Fruit fly (Drosophila melanogaster): ENCODE results near the gene RpS14b.
A peak's percentile ranks its signal among the peaks of the same experiment; 100 is the strongest.

Gene RpS14b

dm6 chrX:7946858-7947313 lies 12.2 kb downstream of the RpS14b start, which contains the start of gene orion (continued):
- TF ChIP-seq CG1024 (GFP tag; IDR thresholded peaks at IDR 0.05) (no peak), zfh1 (GFP tag; IDR thresholded peaks at IDR 0.05) (0 out of 3 replicates have a peak, but pooled peaks have one; percentile 25), H15 (GFP tag; IDR thresholded peaks at IDR 0.05) (no peak), CG9932 (GFP tag; IDR thresholded peaks at IDR 0.05) (peak; percentile 58), lbe (GFP tag; optimal IDR thresholded peaks at IDR 0.05) (no peak), CG17802 (tag; optimal IDR thresholded peaks at IDR 0.05) (no peak), Doc2 (GFP tag; IDR thresholded peaks at IDR 0.05) (no peak), mirr (GFP tag; optimal IDR thresholded peaks at IDR 0.05) (peak; percentile 52), Rx (GFP tag; IDR thresholded peaks at IDR 0.05) (no peak), toy (GFP tag; IDR thresholded peaks at IDR 0.05) (no peak), CG3281 (GFP tag; optimal IDR thresholded peaks at IDR 0.05) (no peak), zen2 (GFP tag; IDR thresholded peaks at IDR 0.05; ENCODE audit: partially characterized antibody) (peak; percentile 55; the same call in 1 of the 3 replicates), ci (GFP tag; IDR thresholded peaks at IDR 0.05) (peak; percentile 74; the same call in 1 of the 3 replicates), odd (GFP tag; optimal IDR thresholded peaks at IDR 0.05) (no peak), CG7928 (GFP tag; optimal IDR thresholded peaks at IDR 0.05) (no peak), stwl (tag; optimal IDR thresholded peaks at IDR 0.05) (peak; percentile 56), Ets65A (GFP tag) (no peak), cato (GFP tag; optimal IDR thresholded peaks at IDR 0.05; ENCODE audit: borderline replicate concordance) (no peak), CG8944 (GFP tag; optimal IDR thresholded peaks at IDR 0.05) (no peak), CoRest (tag; optimal IDR thresholded peaks at IDR 0.05) (no peak), Ada2b (GFP tag; IDR thresholded peaks at IDR 0.05) (0 out of 2 replicates have a peak, but pooled peaks have one; percentile 20), shn (GFP tag; optimal IDR thresholded peaks at IDR 0.05) (no peak), tup (GFP tag; optimal IDR thresholded peaks at IDR 0.05) (no peak), CG31365 (tag; optimal IDR thresholded peaks at IDR 0.05) (no peak), Hmr (GFP tag; optimal IDR thresholded peaks at IDR 0.05) (no peak), CG30403 (GFP tag; optimal IDR thresholded peaks at IDR 0.05) (no peak), CG17385 (GFP tag; optimal IDR thresholded peaks at IDR 0.05) (no peak), sima (GFP tag; optimal IDR thresholded peaks at IDR 0.05) (no peak), mam (GFP tag; optimal IDR thresholded peaks at IDR 0.05) (no peak), B-H2 (GFP tag; optimal IDR thresholded peaks at IDR 0.05) (peak; percentile 3), inv (GFP tag; IDR thresholded peaks at IDR 0.05; ENCODE audit: partially characterized antibody) (peak; percentile 54), tap (tag; optimal IDR thresholded peaks at IDR 0.05) (no peak), otp (GFP tag; IDR thresholded peaks at IDR 0.05) (0 out of 3 replicates have a peak, but pooled peaks have one; percentile 34), Ptx1 (GFP tag; IDR thresholded peaks at IDR 0.05) (0 out of 2 replicates have a peak, but pooled peaks have one; percentile 25), Hand (GFP tag; optimal IDR thresholded peaks at IDR 0.05) (no peak), MTF-1 (GFP tag; optimal IDR thresholded peaks at IDR 0.05; ENCODE audit: borderline replicate concordance) (no peak), CG12744 (GFP tag; optimal IDR thresholded peaks at IDR 0.05) (no peak), esg (GFP tag; conservative IDR thresholded peaks at IDR 0.05) (no peak), CG10565 (GFP tag; optimal IDR thresholded peaks at IDR 0.05) (no peak), Sry-δ (GFP tag; optimal IDR thresholded peaks at IDR 0.05) (peak; percentile 48), CG14860 (GFP tag; IDR thresholded peaks at IDR 0.05; ENCODE audit: partially characterized antibody) (peak; percentile 73), CG12942 (GFP tag; optimal IDR thresholded peaks at IDR 0.05) (no peak), CG9817 (tag; optimal IDR thresholded peaks at IDR 0.05) (no peak), row (GFP tag; IDR thresholded peaks at IDR 0.05) (peak; percentile 61), bigmax (GFP tag; optimal IDR thresholded peaks at IDR 0.05) (no peak), CG2120 (GFP tag; optimal IDR thresholded peaks at IDR 0.05) (peak; percentile 28), CG17186 (GFP tag; optimal IDR thresholded peaks at IDR 0.05) (no peak), CG17912 (GFP tag; optimal IDR thresholded peaks at IDR 0.05) (no peak), Bdp1 (GFP tag; optimal IDR thresholded peaks at IDR 0.05) (no peak), CG15514 (GFP tag; optimal IDR thresholded peaks at IDR 0.05) (peak; percentile 55), gro (GFP tag; optimal IDR thresholded peaks at IDR 0.05) (no peak)
